Worm (Caenorhabditis elegans) whole organism, midembryonic: ENCODE data around the gene C37H5.5.

Experiments
- T22C8.4 ChIP-seq: fragments of 200-800 bp; sonication (Bioruptor generic); IDR thresholded peaks from 2 replicates; pipeline ENCODE4 v1.3.6; 2022; ENCODE audit warnings: missing genetic modification characterization, missing compliant biosample characterization
- cog-1 ChIP-seq: sonication (generic microtip); optimal IDR thresholded peaks from 2 replicates; lab custom pipeline; 2016; ENCODE audit warnings: missing genetic modification characterization, missing compliant biosample characterization
- flt-1 ChIP-seq: fragments of 200-800 bp; sonication (Bioruptor generic); IDR thresholded peaks from 2 replicates; pipeline ENCODE4 v1.3.6; 2022; ENCODE audit warnings: missing genetic modification characterization, missing compliant biosample characterization
- klf-2 ChIP-seq: fragments of 200-800 bp; sonication (Bioruptor generic); conservative IDR thresholded peaks from 2 replicates; pipeline ENCODE4 v1.3.6; 2022; ENCODE audit warnings: missing genetic modification reagents, missing genetic modification characterization, missing compliant biosample characterization
- med-1 ChIP-seq: sonication (generic microtip); optimal IDR thresholded peaks from 2 replicates; lab custom pipeline; 2017; ENCODE audit warnings: missing genetic modification characterization, mild to moderate bottlenecking, missing compliant biosample characterization, antibody characterized with exemption, missing genetic modification reagents; ENCODE audit not compliant: insufficient read depth
- ref-1 ChIP-seq: fragments of 200-800 bp; sonication (Bioruptor generic); conservative IDR thresholded peaks from 2 replicates; pipeline ENCODE4 v1.3.6; 2022; ENCODE audit warnings: missing genetic modification reagents, missing genetic modification characterization, missing compliant biosample characterization
- tab-1 ChIP-seq: fragments of 200-800 bp; sonication (Bioruptor generic); IDR thresholded peaks from 2 replicates; pipeline ENCODE4 v1.3.6; 2022; ENCODE audit warnings: missing genetic modification characterization, missing compliant biosample characterization
- ztf-23 ChIP-seq: fragments of 200-800 bp; sonication (Bioruptor generic); IDR thresholded peaks from 2 replicates; pipeline ENCODE4 v1.3.6; 2022; ENCODE audit warnings: missing genetic modification reagents, missing genetic modification characterization, missing compliant biosample characterization
- ztf-29 ChIP-seq: fragments of 200-800 bp; sonication (Bioruptor generic); IDR thresholded peaks from 2 replicates; pipeline ENCODE4 v1.3.6; 2022; ENCODE audit warnings: missing genetic modification reagents, missing genetic modification characterization, missing compliant biosample characterization

ce11 chrV:4826710-4827380 is at the start of gene C37H5.5, which contains the start of gene hsp-6:
- TF ChIP-seq ztf-29 (GFP tag; lab: Robert Waterston, UW) (no peak), tab-1 (GFP tag; lab: Robert Waterston, UW) (no peak), flt-1 (GFP tag; lab: Robert Waterston, UW) (0 out of 2 replicates have a peak, but pooled peaks have one; percentile 55), med-1 (GFP tag; lab: Kevin White, UChicago) (no peak), ref-1 (no peak), cog-1 (tag; lab: Kevin White, UChicago) (peak; percentile 40), ztf-23 (GFP tag; lab: Robert Waterston, UW) (peak; percentile 43; the same call in 1 of the 2 replicates), T22C8.4 (no peak), klf-2 (GFP tag; lab: Robert Waterston, UW) (no peak)
